Fruit fly (Drosophila melanogaster) S2 (cell line): ENCODE data around the gene CG7368.

Source experiments
- CG8478 ChIP-seq: fragments of >200 bp; optimal IDR thresholded peaks from 2 replicates; lab custom pipeline; 2018
- CTCF ChIP-seq, 2 experiments: fragments of >200 bp; optimal IDR thresholded peaks; 2 replicates each; lab custom pipeline; 2018

DNA sequence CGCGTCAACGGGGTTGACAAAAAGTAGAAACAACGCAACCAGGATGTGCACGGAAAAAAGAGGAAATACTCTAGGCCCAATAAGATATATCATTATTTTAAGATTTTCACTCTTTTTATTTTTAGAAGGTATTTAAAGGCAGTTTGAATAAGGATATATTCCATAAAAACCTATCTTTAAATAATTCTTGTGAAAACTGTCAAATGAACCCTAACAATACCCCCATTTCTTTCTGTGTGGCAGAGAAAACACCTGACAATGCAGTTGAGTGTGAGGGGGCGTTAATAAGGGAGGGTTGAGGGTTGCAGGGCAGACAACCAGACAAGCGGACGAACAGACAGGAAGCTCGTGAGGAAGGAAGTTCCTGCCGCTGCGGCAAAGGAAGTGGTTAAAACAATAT lies 45.1 kb upstream of the CG7368 start:
- no peak for TF ChIP-seq CG8478 (lab: Kevin White, UChicago)
- no peak for TF ChIP-seq CTCF (optimal IDR thresholded peaks at IDR 0.05; lab: Kevin White, UChicago)
